Worm (Caenorhabditis elegans) whole organism, L1 larva: ENCODE measurements around the gene Y43C5A.4.

ENCODE experiments used
- C04F5.9 ChIP-seq: sonication (generic microtip); optimal IDR thresholded peaks from 2 replicates; lab custom pipeline; 2016; ENCODE audit warnings: missing genetic modification characterization, missing compliant biosample characterization
- C34B4.2 ChIP-seq: sonication (generic microtip); optimal IDR thresholded peaks from 2 replicates; lab custom pipeline; 2017; ENCODE audit warnings: mild to moderate bottlenecking, missing genetic modification characterization, missing compliant biosample characterization
- F16B12.6 ChIP-seq: fragments of 150-350 bp; optimal IDR thresholded peaks from 2 replicates; lab custom pipeline; 2014; ENCODE audit warnings: missing biosample characterization, missing genetic modification characterization
- alr-1 ChIP-seq: fragments of 200-800 bp; sonication (Bioruptor generic); optimal IDR thresholded peaks from 2 replicates; lab custom pipeline; 2018; ENCODE audit warnings: borderline replicate concordance, mild to moderate bottlenecking, missing genetic modification characterization, missing compliant biosample characterization
- aly-2 ChIP-seq: fragments of 150-350 bp; optimal IDR thresholded peaks from 2 replicates; lab custom pipeline; 2014; ENCODE audit warnings: missing biosample characterization, missing genetic modification characterization
- blmp-1 ChIP-seq: fragments of 150-350 bp; optimal IDR thresholded peaks from 2 replicates; lab custom pipeline; 2014; ENCODE audit warnings: missing biosample characterization, missing genetic modification characterization
- ceh-8 ChIP-seq: fragments of 200-800 bp; sonication (Bioruptor generic); optimal IDR thresholded peaks from 2 replicates; lab custom pipeline; 2018; ENCODE audit warnings: mild to moderate bottlenecking, missing genetic modification characterization, moderate library complexity, missing compliant biosample characterization
- ceh-82 ChIP-seq, 3 experiments: fragments of 150-350 bp in 1 of 3; sonication (generic microtip) in 2 of 3; optimal IDR thresholded peaks; 2 replicates each; lab custom pipeline; 2014 to 2017; ENCODE audit warnings: missing biosample characterization in 3 of 3, missing genetic modification characterization in 3 of 3
- ceh-90 ChIP-seq: sonication (generic microtip); optimal IDR thresholded peaks from 2 replicates; lab custom pipeline; 2016; ENCODE audit warnings: missing genetic modification characterization, missing compliant biosample characterization
- dpl-1 ChIP-seq, 3 experiments: fragments of 150-350 bp in 2 of 3; sonication (generic microtip) in 1 of 3; optimal IDR thresholded peaks; 2 replicates each; lab custom pipeline; 2014 to 2017; ENCODE audit warnings: missing biosample characterization in 3 of 3, missing genetic modification characterization in 3 of 3, missing genetic modification reagents in 3 of 3
- dsc-1 ChIP-seq: sonication (generic microtip); optimal IDR thresholded peaks from 2 replicates; lab custom pipeline; 2016; ENCODE audit warnings: mild to moderate bottlenecking, missing genetic modification characterization, missing compliant biosample characterization
- efl-3 ChIP-seq: fragments of 200-800 bp; sonication (Bioruptor generic); optimal IDR thresholded peaks from 2 replicates; lab custom pipeline; 2018; ENCODE audit warnings: mild to moderate bottlenecking, missing genetic modification characterization, missing compliant biosample characterization
- elt-2 ChIP-seq: sonication (generic microtip); optimal IDR thresholded peaks from 2 replicates; lab custom pipeline; 2016; ENCODE audit warnings: missing genetic modification characterization, mild to moderate bottlenecking, inconsistent platforms, missing compliant biosample characterization, missing genetic modification reagents
- elt-3 ChIP-seq, 6 experiments: fragments of 150-350 bp in 1 of 6; sonication (generic microtip); optimal IDR thresholded peaks; 2 replicates each; lab custom pipeline; 2017 to 2018; ENCODE audit warnings: missing biosample characterization in 6 of 6, missing genetic modification characterization in 6 of 6, inconsistent platforms in 1 of 6
- fkh-10 ChIP-seq: sonication (generic microtip); optimal IDR thresholded peaks from 2 replicates; lab custom pipeline; 2017; ENCODE audit warnings: missing biosample characterization, missing genetic modification reagents, missing genetic modification characterization
- fkh-8 ChIP-seq: sonication (generic microtip); optimal IDR thresholded peaks from 2 replicates; lab custom pipeline; 2016; ENCODE audit warnings: mild to moderate bottlenecking, missing genetic modification characterization, missing compliant biosample characterization
- fos-1 ChIP-seq: fragments of 150-350 bp; optimal IDR thresholded peaks from 2 replicates; lab custom pipeline; 2014; ENCODE audit warnings: missing biosample characterization, missing genetic modification characterization
- grh-1 ChIP-seq: fragments of 200-800 bp; sonication (Bioruptor generic); IDR thresholded peaks from 2 replicates; pipeline ENCODE4 v1.3.6; 2022; ENCODE audit warnings: missing genetic modification reagents, missing genetic modification characterization, missing compliant biosample characterization
- hlh-17 ChIP-seq: fragments of 200-800 bp; sonication (Bioruptor generic); optimal IDR thresholded peaks from 2 replicates; lab custom pipeline; 2018; ENCODE audit warnings: missing genetic modification characterization, mild to moderate bottlenecking, missing compliant biosample characterization, moderate library complexity, borderline replicate concordance
- lin-35 ChIP-seq, 2 experiments: fragments of 150-350 bp; optimal IDR thresholded peaks; 2 replicates each; lab custom pipeline; 2014; ENCODE audit warnings: missing biosample characterization in 2 of 2, missing genetic modification characterization in 2 of 2, missing genetic modification reagents in 2 of 2
- lin-39 ChIP-seq: fragments of 150-350 bp; optimal IDR thresholded peaks from 2 replicates; lab custom pipeline; 2014; ENCODE audit warnings: missing biosample characterization, missing genetic modification reagents, missing genetic modification characterization
- lir-3 ChIP-seq: sonication (generic microtip); optimal IDR thresholded peaks from 2 replicates; lab custom pipeline; 2016; ENCODE audit warnings: mild to moderate bottlenecking, missing genetic modification characterization, moderate library complexity, missing compliant biosample characterization; ENCODE audit not compliant: poor library complexity
- lsy-2 ChIP-seq, 2 experiments: fragments of 150-350 bp; optimal IDR thresholded peaks; 2 replicates each; lab custom pipeline; 2014; ENCODE audit warnings: missing biosample characterization in 2 of 2, missing genetic modification characterization in 2 of 2
- nhr-11 ChIP-seq: fragments of 150-350 bp; optimal IDR thresholded peaks from 2 replicates; lab custom pipeline; 2014; ENCODE audit warnings: missing biosample characterization, missing genetic modification characterization
- nhr-12 ChIP-seq: sonication (generic microtip); optimal IDR thresholded peaks from 2 replicates; lab custom pipeline; 2017; ENCODE audit warnings: missing biosample characterization, missing genetic modification characterization
- nhr-19 ChIP-seq: fragments of 200-800 bp; sonication (Bioruptor generic); conservative IDR thresholded peaks from 2 replicates; pipeline ENCODE4 v1.3.6; 2022; ENCODE audit warnings: missing genetic modification characterization, missing compliant biosample characterization
- nhr-20 ChIP-seq: sonication (generic microtip); optimal IDR thresholded peaks from 2 replicates; lab custom pipeline; 2016; ENCODE audit warnings: mild to moderate bottlenecking, missing genetic modification characterization, missing compliant biosample characterization
- nhr-28 ChIP-seq: fragments of 150-350 bp; optimal IDR thresholded peaks from 2 replicates; lab custom pipeline; 2014; ENCODE audit warnings: missing biosample characterization, missing genetic modification characterization
- nhr-47 ChIP-seq: sonication (generic microtip); optimal IDR thresholded peaks from 2 replicates; lab custom pipeline; 2016; ENCODE audit warnings: mild to moderate bottlenecking, missing genetic modification characterization, moderate library complexity, missing compliant biosample characterization
- nhr-71 ChIP-seq: sonication (generic microtip); optimal IDR thresholded peaks from 2 replicates; lab custom pipeline; 2016; ENCODE audit warnings: mild to moderate bottlenecking, missing genetic modification characterization, moderate library complexity, missing compliant biosample characterization
- nhr-76 ChIP-seq: sonication (generic microtip); optimal IDR thresholded peaks from 2 replicates; lab custom pipeline; 2017; ENCODE audit warnings: missing biosample characterization, missing genetic modification characterization
- nhr-85 ChIP-seq: sonication (generic microtip); peaks from one replicate; lab custom pipeline; 2016; ENCODE audit warnings: missing genetic modification characterization, inconsistent platforms, missing compliant biosample characterization
- snpc-4 ChIP-seq: fragments of 150-350 bp; optimal IDR thresholded peaks from 2 replicates; lab custom pipeline; 2014; ENCODE audit warnings: missing biosample characterization, missing genetic modification characterization
- sptf-1 ChIP-seq: fragments of 150-350 bp; optimal IDR thresholded peaks from 2 replicates; lab custom pipeline; 2014; ENCODE audit warnings: missing biosample characterization, missing genetic modification characterization
- sup-37 ChIP-seq: fragments of 200-800 bp; sonication (Bioruptor generic); optimal IDR thresholded peaks from 2 replicates; lab custom pipeline; 2018; ENCODE audit warnings: mild to moderate bottlenecking, missing genetic modification characterization, missing compliant biosample characterization
- swsn-7 ChIP-seq: sonication (generic microtip); optimal IDR thresholded peaks from 2 replicates; lab custom pipeline; 2016; ENCODE audit warnings: missing genetic modification characterization, missing compliant biosample characterization
- unc-30 ChIP-seq: sonication (generic microtip); optimal IDR thresholded peaks from 2 replicates; lab custom pipeline; 2017; ENCODE audit warnings: missing biosample characterization, missing genetic modification characterization
- unc-62 ChIP-seq: fragments of 150-350 bp; optimal IDR thresholded peaks from 2 replicates; lab custom pipeline; 2014; ENCODE audit warnings: missing biosample characterization, missing genetic modification reagents, missing genetic modification characterization
- unc-86 ChIP-seq: sonication (generic microtip); optimal IDR thresholded peaks from 2 replicates; lab custom pipeline; 2016; ENCODE audit warnings: missing genetic modification characterization, missing compliant biosample characterization
- unc-98 ChIP-seq: fragments of 200-800 bp; sonication (Bioruptor generic); IDR thresholded peaks from 2 replicates; pipeline ENCODE4 v1.3.6; 2022; ENCODE audit warnings: missing genetic modification characterization, missing compliant biosample characterization
- vab-15 ChIP-seq: sonication (generic microtip); optimal IDR thresholded peaks from 2 replicates; lab custom pipeline; 2017; ENCODE audit warnings: missing genotype, mild to moderate bottlenecking, missing genetic modification characterization, missing compliant biosample characterization
- xbp-1 ChIP-seq: sonication (generic microtip); optimal IDR thresholded peaks from 2 replicates; lab custom pipeline; 2016; ENCODE audit warnings: missing genetic modification characterization, missing compliant biosample characterization
- zag-1 ChIP-seq: fragments of 150-350 bp; optimal IDR thresholded peaks from 2 replicates; lab custom pipeline; 2014; ENCODE audit warnings: missing biosample characterization, missing genetic modification characterization

The Y43C5A.4 gene

ce11 chrIV:10275050-10275449, 2.8 kb upstream of the Y43C5A.4 start:
- TF ChIP-seq F16B12.6 (tag; lab: Kevin White, UChicago) (no peak), sptf-1 (tag; lab: Kevin White, UChicago) (no peak), unc-62 (GFP tag; lab: Kevin White, UChicago) (no peak), nhr-71 (tag; lab: Kevin White, UChicago) (peak; percentile 37), nhr-85 (tag; lab: Kevin White, UChicago) (peak; percentile 75), sup-37 (GFP tag; lab: Kevin White, UChicago) (no peak), xbp-1 (no peak)

ce11 chrIV:10276960-10277359, 856 bp upstream of the Y43C5A.4 start, which contains the start of gene Y43C5A.7:
Gene Y43C5A.7 (plus strand): TSS chrIV:10277260.
- TF ChIP-seq lin-35 (GFP tag; optimal IDR thresholded peaks at IDR 0.05; lab: Kevin White, UChicago) = no peak
- TF ChIP-seq nhr-11 (tag; lab: Kevin White, UChicago) = no peak
- TF ChIP-seq ceh-82 (tag; optimal IDR thresholded peaks at IDR 0.05; lab: Kevin White, UChicago) = no peak
- TF ChIP-seq sptf-1 (tag; lab: Kevin White, UChicago) = no peak
- TF ChIP-seq vab-15 (tag; lab: Kevin White, UChicago) = no peak
- no peak for TF ChIP-seq nhr-47 (tag; lab: Kevin White, UChicago)
- TF ChIP-seq dsc-1 (tag; lab: Kevin White, UChicago) = no peak
- no peak for TF ChIP-seq snpc-4 (tag; lab: Kevin White, UChicago)

ce11 chrIV:10281482-10281881, 3.7 kb downstream of the Y43C5A.4 start, which contains the start of gene thk-1:
Gene thk-1 (minus strand): TSS chrIV:10281582.
- no peak for TF ChIP-seq nhr-12 (tag; lab: Kevin White, UChicago)
- TF ChIP-seq lsy-2 (tag; optimal IDR thresholded peaks at IDR 0.05; lab: Kevin White, UChicago) = no peak
- no peak for TF ChIP-seq vab-15 (tag; lab: Kevin White, UChicago)
- TF ChIP-seq nhr-20 (tag; lab: Kevin White, UChicago) = no peak
- no peak for TF ChIP-seq fos-1 (tag; lab: Kevin White, UChicago)
- TF ChIP-seq blmp-1 (tag; lab: Kevin White, UChicago) = no peak
- no peak for TF ChIP-seq efl-3
- TF ChIP-seq nhr-11 (tag; lab: Kevin White, UChicago) = no peak
- no peak for TF ChIP-seq lin-39 (tag; lab: Kevin White, UChicago)

ce11 chrIV:10284194-10284910, 6.5 kb downstream of the Y43C5A.4 start, which contains the start of gene rad-51:
Gene rad-51 (minus strand): TSS chrIV:10284244.
- TF ChIP-seq fkh-10 (GFP tag; lab: Kevin White, UChicago) (peak; percentile 2), dpl-1 (GFP tag; optimal IDR thresholded peaks at IDR 0.05; lab: Kevin White, UChicago) (peak; percentile 78 to 89 (median 81)), F16B12.6 (tag; lab: Kevin White, UChicago) (no peak), efl-3 (no peak), alr-1 (tag; lab: Kevin White, UChicago) (no peak), nhr-47 (tag; lab: Kevin White, UChicago) (no peak), fos-1 (tag; lab: Kevin White, UChicago) (no peak), C34B4.2 (no peak), C04F5.9 (tag; lab: Kevin White, UChicago) (no peak), nhr-76 (tag; lab: Kevin White, UChicago) (no peak), aly-2 (no peak), nhr-28 (tag; lab: Kevin White, UChicago) (no peak), blmp-1 (tag; lab: Kevin White, UChicago) (peak; percentile 48), elt-3 (tag; optimal IDR thresholded peaks at IDR 0.05; lab: Kevin White, UChicago) (peak in 1 of 6 experiments; percentile 6), unc-98 (GFP tag; lab: Robert Waterston, UW) (no peak), nhr-71 (tag; lab: Kevin White, UChicago) (peak; percentile 68), nhr-85 (tag; lab: Kevin White, UChicago) (peak; percentile 1), grh-1 (GFP tag; lab: Robert Waterston, UW) (no peak), ceh-8 (GFP tag; lab: Kevin White, UChicago) (peak; percentile 16), unc-62 (GFP tag; lab: Kevin White, UChicago) (no peak), elt-2 (tag; lab: Kevin White, UChicago) (peak; percentile 25), lir-3 (tag; lab: Kevin White, UChicago) (peak; percentile 5), unc-86 (tag; lab: Kevin White, UChicago) (peak; percentile 32), zag-1 (no peak), ceh-90 (tag; lab: Kevin White, UChicago) (no peak), unc-30 (tag; lab: Kevin White, UChicago) (no peak), nhr-19 (no peak; the same call in 1 of the 2 replicates), nhr-11 (tag; lab: Kevin White, UChicago) (no peak), fkh-8 (tag; lab: Kevin White, UChicago) (peak; percentile 51), swsn-7 (tag; lab: Kevin White, UChicago) (peak; percentile 42), hlh-17 (GFP tag; lab: Kevin White, UChicago) (no peak)
